Fruit fly (Drosophila melanogaster): ENCODE measurements around the gene CG14456.

dm6 chr3L:22699133-22699532 is 12.1 kb downstream of the CG14456 start, which contains the start of gene CG45116:
- no peak for TF ChIP-seq kay (GFP tag; ENCODE audit: borderline replicate concordance)
- no peak for TF ChIP-seq CG7045 (GFP tag; optimal IDR thresholded peaks at IDR 0.05)
- no peak for TF ChIP-seq toe (GFP tag; optimal IDR thresholded peaks at IDR 0.05)
